Worm (Caenorhabditis elegans): ENCODE data around the gene F19B10.10.

Gene F19B10.10

DNA sequence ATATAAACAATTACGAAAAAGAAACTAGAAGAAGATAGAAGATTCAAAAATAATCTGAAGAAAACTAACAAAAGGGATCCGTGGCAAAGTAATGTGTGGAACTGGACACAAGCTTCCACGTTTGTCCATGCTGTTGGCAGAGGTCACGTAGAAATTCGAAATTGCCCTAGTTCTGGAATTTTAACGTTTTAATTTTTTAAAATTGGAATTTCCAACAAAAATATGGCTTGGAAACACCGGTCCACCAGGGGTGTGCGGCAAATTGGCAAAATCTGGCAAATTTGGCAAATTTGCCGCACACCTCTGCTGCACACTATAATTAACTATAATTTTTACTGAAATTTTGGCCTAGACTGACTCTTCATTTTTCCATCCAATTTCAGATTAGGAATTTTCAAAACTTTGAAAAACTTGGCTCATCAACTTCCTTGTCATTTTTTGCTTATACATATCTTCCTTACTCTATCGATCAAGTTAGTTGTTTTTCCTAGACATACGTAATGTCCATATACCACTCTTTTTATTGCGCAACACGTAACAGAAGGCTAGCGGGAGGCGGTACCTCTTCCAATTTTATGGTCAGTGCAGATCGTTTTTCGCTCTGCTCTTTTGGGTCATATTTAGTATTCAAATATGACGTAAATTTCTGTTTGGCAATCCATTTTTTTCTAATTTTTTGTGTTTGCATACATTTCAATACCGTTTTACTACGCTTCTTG, at the start of gene F19B10.10:
F19B10.10 (minus strand) TSS at position 51 of the 719 bp plus-strand sequence.
- no peak for TF ChIP-seq ref-1 (GFP tag; conservative IDR thresholded peaks at IDR 0.05)
- TF ChIP-seq ztf-23 (GFP tag; IDR thresholded peaks at IDR 0.05) = no peak
- no peak for TF ChIP-seq flt-1 (GFP tag; IDR thresholded peaks at IDR 0.05)
- TF ChIP-seq med-1 (GFP tag; optimal IDR thresholded peaks at IDR 0.05; ENCODE audit: insufficient read depth) = no peak
- TF ChIP-seq ztf-29 (GFP tag; IDR thresholded peaks at IDR 0.05) = no peak
- no peak for TF ChIP-seq T22C8.4 (GFP tag; IDR thresholded peaks at IDR 0.05)
- TF ChIP-seq klf-2 (GFP tag; conservative IDR thresholded peaks at IDR 0.05) = no peak
- TF ChIP-seq cog-1 (tag; optimal IDR thresholded peaks at IDR 0.05) = no peak
- TF ChIP-seq tab-1 (GFP tag; IDR thresholded peaks at IDR 0.05) = no peak

DNA sequence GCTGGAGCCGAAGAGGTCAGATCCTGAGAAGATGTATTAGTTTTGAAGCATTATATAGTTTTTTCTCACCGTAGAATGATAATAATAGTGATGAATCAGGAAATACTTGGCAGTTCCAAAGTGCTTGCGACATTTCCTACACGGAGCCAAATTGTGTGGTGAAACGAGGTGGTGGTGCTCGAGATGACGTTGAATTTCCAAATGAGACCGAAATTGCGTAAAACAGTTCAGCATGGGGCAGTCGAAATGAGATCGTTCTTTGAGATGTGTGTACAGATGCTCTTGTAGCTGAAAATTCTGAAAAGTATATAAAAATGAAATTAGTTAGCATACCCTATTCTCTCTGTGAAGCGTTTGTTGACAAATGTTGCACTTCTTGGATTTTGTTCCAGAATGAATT, 46.8 kb upstream of the F19B10.10 start, which contains the start of gene C46E10.8:
C46E10.8 (minus strand) TSS at position 101 of the 400 bp plus-strand sequence.
- TF ChIP-seq tab-1 (GFP tag; IDR thresholded peaks at IDR 0.05) = no peak
- no peak for TF ChIP-seq klf-2 (GFP tag; conservative IDR thresholded peaks at IDR 0.05)
- no peak for TF ChIP-seq ztf-23 (GFP tag; IDR thresholded peaks at IDR 0.05)
- TF ChIP-seq T22C8.4 (GFP tag; IDR thresholded peaks at IDR 0.05) = no peak
- TF ChIP-seq flt-1 (GFP tag; IDR thresholded peaks at IDR 0.05) = no peak
- TF ChIP-seq ztf-29 (GFP tag; IDR thresholded peaks at IDR 0.05) = no peak
- no peak for TF ChIP-seq cog-1 (tag; optimal IDR thresholded peaks at IDR 0.05)
- TF ChIP-seq med-1 (GFP tag; optimal IDR thresholded peaks at IDR 0.05; ENCODE audit: insufficient read depth) = no peak

DNA sequence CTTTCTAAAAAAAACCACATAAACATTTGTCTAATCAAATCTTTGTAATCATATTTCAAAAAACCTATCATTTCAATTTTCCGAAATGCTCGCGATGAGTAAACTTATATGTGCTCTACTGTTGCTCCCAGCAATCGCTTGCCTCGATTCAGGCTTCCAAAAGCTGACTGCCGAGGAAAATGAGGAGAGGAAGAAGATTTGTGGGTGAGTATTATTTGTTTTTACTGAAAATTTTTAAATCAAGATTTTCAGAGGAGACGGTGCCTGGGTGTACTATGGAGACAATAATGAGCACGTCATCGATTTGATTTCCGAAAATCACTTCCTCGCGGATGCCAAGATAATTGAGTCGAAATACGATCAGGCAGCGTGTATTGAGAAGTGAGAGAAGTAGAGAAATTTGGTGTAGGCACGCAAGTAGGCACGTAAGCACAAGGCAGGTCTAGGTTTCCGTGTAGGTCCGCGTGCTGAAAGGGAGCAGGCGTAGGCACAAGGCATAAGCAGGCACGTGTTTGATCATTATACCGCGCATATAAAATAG, 43.0 kb upstream of the F19B10.10 start, which contains the start of gene C46E10.1:
C46E10.1 (plus strand) TSS at position 51 of the 541 bp plus-strand sequence.
- TF ChIP-seq med-1 (GFP tag; optimal IDR thresholded peaks at IDR 0.05; ENCODE audit: insufficient read depth) (no peak), klf-2 (GFP tag; conservative IDR thresholded peaks at IDR 0.05) (no peak)

DNA sequence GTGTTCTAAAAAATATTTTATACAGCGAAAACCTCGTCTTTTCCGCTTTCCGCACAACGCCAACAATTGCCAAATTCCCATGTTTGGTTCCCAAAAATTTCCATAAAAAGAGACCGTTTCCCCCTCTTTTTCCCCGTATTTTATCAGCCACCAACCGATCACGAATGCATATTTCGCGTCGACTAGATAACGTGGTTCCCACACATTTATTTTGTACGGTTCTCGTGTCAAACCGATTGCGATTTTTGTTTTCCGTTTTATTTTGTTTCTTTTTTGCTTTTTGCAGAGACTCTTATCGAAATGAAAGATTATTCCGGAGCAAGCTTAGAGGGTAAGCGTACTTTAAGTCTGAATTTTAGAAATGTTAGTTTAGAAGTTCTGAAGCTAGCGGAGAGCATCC, 39.8 kb upstream of the F19B10.10 start, which contains the start of gene C46E10.3:
C46E10.3 (plus strand) TSS at position 301 of the 400 bp plus-strand sequence.
- no peak for TF ChIP-seq ztf-29 (GFP tag; IDR thresholded peaks at IDR 0.05)

DNA sequence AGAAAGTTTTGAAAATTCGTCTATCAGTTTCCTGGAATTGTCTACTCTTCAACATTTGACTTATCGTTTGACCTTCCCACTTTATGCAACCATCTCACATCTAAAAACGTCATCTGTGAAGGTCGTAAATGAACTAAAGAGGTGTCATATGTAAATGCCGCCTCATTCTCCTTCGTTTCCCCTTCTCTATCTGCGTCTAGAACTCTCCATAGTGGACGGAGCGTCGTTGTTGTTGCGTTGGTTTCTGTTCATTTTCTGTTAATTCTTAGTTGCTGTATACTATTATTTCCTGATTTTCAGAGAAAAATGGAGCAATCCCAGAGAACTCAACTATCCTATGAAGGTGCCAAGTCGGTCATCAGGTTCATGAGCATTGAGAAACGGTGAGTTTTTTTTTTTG, 35.7 kb upstream of the F19B10.10 start, which contains the start of gene fbxc-52:
fbxc-52 (plus strand) TSS at position 301 of the 400 bp plus-strand sequence.
- TF ChIP-seq ref-1 (GFP tag; conservative IDR thresholded peaks at IDR 0.05) (no peak), cog-1 (tag; optimal IDR thresholded peaks at IDR 0.05) (no peak), T22C8.4 (GFP tag; IDR thresholded peaks at IDR 0.05) (no peak), ztf-29 (GFP tag; IDR thresholded peaks at IDR 0.05) (no peak), ztf-23 (GFP tag; IDR thresholded peaks at IDR 0.05) (no peak), flt-1 (GFP tag; IDR thresholded peaks at IDR 0.05) (no peak), tab-1 (GFP tag; IDR thresholded peaks at IDR 0.05) (no peak), med-1 (GFP tag; optimal IDR thresholded peaks at IDR 0.05; ENCODE audit: insufficient read depth) (no peak), klf-2 (GFP tag; conservative IDR thresholded peaks at IDR 0.05) (no peak)

DNA sequence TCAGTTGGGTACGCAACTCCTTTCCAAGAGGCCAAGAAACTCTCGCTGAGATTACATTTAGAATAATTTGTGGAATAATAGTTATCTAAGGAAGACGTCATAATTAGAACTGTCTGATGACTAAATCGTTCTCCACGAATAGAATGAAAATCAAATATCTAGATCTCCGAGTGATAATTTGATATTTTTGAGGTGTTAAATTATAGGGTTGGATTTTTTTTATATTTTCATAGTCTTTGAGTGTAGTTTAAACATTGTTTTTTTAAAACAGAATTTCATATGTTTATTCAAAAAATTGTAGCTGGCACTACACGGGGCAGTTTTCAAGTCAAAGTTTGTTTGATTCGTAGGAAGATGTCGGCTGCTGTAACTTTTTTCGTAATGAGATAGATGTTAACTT, 35.2 kb upstream of the F19B10.10 start, which contains the start of gene srh-99:
srh-99 (minus strand) TSS at position 101 of the 400 bp plus-strand sequence.
- no peak for TF ChIP-seq T22C8.4 (GFP tag; IDR thresholded peaks at IDR 0.05)
- no peak for TF ChIP-seq tab-1 (GFP tag; IDR thresholded peaks at IDR 0.05)
- TF ChIP-seq flt-1 (GFP tag; IDR thresholded peaks at IDR 0.05) = no peak
- no peak for TF ChIP-seq med-1 (GFP tag; optimal IDR thresholded peaks at IDR 0.05; ENCODE audit: insufficient read depth)
- no peak for TF ChIP-seq klf-2 (GFP tag; conservative IDR thresholded peaks at IDR 0.05)
- TF ChIP-seq ref-1 (GFP tag; conservative IDR thresholded peaks at IDR 0.05) = no peak
- no peak for TF ChIP-seq cog-1 (tag; optimal IDR thresholded peaks at IDR 0.05)
- TF ChIP-seq ztf-23 (GFP tag; IDR thresholded peaks at IDR 0.05) = no peak
- TF ChIP-seq ztf-29 (GFP tag; IDR thresholded peaks at IDR 0.05) = no peak

DNA sequence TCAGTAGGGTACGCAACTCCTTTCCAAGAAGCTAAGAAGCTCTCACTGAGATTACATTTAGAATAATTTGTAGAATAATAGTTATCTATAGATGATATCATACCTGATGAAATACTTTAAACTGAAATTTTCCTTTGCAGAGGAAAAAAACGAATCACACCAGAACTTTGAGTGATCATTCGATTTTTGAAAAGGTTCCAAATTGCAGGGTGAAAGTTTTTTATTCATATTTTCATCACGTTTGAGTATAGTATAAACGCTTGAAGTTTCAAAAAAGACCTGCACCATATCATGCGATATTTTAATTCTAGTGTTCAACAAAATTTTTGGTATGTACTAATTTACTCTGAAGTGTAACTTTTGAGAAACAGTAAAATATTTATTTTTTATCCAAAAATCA, 33.4 kb upstream of the F19B10.10 start, which contains the start of gene srh-100:
srh-100 (minus strand) TSS at position 101 of the 400 bp plus-strand sequence.
- TF ChIP-seq cog-1 (tag; optimal IDR thresholded peaks at IDR 0.05) (no peak), ref-1 (GFP tag; conservative IDR thresholded peaks at IDR 0.05) (no peak), flt-1 (GFP tag; IDR thresholded peaks at IDR 0.05) (no peak), ztf-23 (GFP tag; IDR thresholded peaks at IDR 0.05) (no peak)

DNA sequence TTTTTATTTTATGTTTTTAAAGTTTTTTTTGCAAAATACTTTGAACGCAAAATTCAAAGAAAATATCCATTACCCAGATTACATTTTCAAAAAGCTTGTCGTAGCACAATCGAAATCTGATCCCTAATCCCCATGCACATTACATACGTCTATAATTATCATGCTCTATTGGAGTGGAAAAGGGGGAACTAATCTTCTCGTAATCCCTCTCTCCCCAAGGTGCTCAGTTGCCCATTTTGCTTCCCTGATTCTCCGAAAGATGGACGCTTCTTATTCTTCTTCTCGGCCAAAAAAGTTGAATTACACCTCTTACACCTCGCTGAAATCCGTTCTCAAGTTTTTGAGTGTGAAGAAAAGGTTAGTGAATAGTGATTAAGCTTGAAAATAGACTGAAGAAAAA, 29.8 kb upstream of the F19B10.10 start, which contains the start of gene fbxc-53:
fbxc-53 (plus strand) TSS at position 245 of the 400 bp plus-strand sequence.
- TF ChIP-seq ztf-23 (GFP tag; IDR thresholded peaks at IDR 0.05) (no peak), cog-1 (tag; optimal IDR thresholded peaks at IDR 0.05) (no peak), flt-1 (GFP tag; IDR thresholded peaks at IDR 0.05) (no peak)

DNA sequence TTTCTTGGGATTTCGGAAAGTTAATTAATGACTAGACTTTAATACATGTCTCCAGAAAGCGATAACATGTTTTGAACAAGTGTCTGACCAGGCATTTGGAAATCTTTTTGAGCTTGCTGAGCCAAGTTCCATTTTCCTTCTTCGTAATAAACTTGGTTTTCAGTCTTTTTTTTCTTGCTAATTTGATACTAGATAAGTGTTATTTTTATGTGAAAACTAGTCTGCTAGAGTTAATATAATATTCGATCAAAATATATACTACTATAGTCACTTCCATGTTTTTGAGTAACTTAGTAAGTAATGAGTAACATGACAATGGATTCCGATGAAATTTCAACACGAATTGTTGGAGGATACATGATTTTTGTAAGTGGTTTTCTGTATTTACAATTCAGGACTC, 28.0 kb upstream of the F19B10.10 start, which contains the start of gene srx-110:
srx-110 (plus strand) TSS at position 301 of the 400 bp plus-strand sequence.
- TF ChIP-seq tab-1 (GFP tag; IDR thresholded peaks at IDR 0.05) (no peak), T22C8.4 (GFP tag; IDR thresholded peaks at IDR 0.05) (no peak), ztf-29 (GFP tag; IDR thresholded peaks at IDR 0.05) (no peak), ztf-23 (GFP tag; IDR thresholded peaks at IDR 0.05) (no peak), med-1 (GFP tag; optimal IDR thresholded peaks at IDR 0.05; ENCODE audit: insufficient read depth) (no peak), cog-1 (tag; optimal IDR thresholded peaks at IDR 0.05) (no peak), ref-1 (GFP tag; conservative IDR thresholded peaks at IDR 0.05) (no peak)

DNA sequence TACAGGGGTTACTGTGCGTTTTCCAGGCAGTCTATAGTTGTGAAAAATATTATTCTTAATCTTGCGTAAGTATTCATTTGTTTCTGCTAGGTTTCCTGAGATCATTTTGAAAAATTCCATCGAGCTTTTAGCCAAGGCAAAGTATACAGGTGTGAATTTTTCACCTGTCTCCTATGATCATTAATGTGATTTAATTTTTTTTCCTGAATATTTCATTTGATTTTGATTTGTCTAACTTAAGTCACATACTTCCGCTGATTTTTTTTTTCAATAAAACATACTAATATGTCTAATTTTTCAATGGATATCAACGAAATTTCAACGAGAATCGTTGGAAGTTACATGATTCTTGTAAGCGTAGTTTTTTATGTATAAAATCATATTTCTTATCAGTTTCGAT, 24.1 kb upstream of the F19B10.10 start, which contains the start of gene srx-108:
srx-108 (plus strand) TSS at position 301 of the 400 bp plus-strand sequence.
- no peak for TF ChIP-seq ztf-23 (GFP tag; IDR thresholded peaks at IDR 0.05)
- no peak for TF ChIP-seq med-1 (GFP tag; optimal IDR thresholded peaks at IDR 0.05; ENCODE audit: insufficient read depth)
- no peak for TF ChIP-seq ref-1 (GFP tag; conservative IDR thresholded peaks at IDR 0.05)
- TF ChIP-seq cog-1 (tag; optimal IDR thresholded peaks at IDR 0.05) = no peak
- no peak for TF ChIP-seq T22C8.4 (GFP tag; IDR thresholded peaks at IDR 0.05)
- no peak for TF ChIP-seq flt-1 (GFP tag; IDR thresholded peaks at IDR 0.05)
- TF ChIP-seq klf-2 (GFP tag; conservative IDR thresholded peaks at IDR 0.05) = no peak
- no peak for TF ChIP-seq tab-1 (GFP tag; IDR thresholded peaks at IDR 0.05)
- TF ChIP-seq ztf-29 (GFP tag; IDR thresholded peaks at IDR 0.05) = no peak

Measured in whole organism, midembryonic.